Fruit fly (Drosophila melanogaster): ENCODE data around the gene Nek2.
A peak's percentile ranks its signal among the peaks of the same experiment; 100 is the strongest.

Gene Nek2

DNA sequence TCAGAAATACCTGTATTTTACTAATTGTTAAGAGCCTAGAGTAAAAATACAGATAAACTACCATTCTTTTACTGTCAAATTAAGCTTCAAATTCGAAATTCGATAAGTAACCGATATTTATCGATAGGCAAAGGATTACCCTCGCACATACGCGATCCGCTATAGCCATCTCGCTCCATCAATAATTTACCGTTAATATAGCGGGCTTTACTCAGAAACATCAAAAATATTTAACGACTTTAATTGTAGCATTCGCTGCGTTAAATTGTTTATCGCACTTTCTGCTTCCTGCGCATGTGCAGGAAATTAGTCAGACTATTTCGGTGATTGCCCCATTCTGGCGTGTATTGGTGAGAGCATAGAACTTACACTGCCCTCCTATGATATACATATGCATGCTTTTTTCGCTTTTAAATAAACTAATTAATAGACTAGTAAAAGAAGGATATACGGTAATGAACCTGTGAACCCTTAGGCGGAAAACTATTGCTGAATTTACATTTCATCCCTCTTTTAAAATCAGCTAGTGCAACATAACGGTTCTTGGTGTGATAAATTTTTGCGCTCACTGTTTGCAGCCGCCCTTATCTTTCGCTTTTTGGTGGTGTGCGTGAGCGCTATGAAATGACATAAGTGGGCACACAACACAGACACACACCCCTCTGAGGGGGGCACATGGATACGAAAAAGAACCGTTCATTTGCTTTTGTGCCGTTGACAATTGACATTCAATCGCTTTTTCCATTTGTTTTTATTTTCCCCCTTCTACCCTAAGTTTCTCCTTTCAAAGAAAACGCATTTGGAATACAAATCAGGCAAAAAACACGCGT, 17.0 kb upstream of the Nek2 start, which contains the start of the genes dpr14 and spidey (continued):
- TF ChIP-seq OdsH (GFP tag; optimal IDR thresholded peaks at IDR 0.05) (peak; percentile 80), CG8632 (GFP tag; optimal IDR thresholded peaks at IDR 0.05) (peak; percentile 66), CG11902 (GFP tag; optimal IDR thresholded peaks at IDR 0.05) (peak; percentile 37), Met (GFP tag; optimal IDR thresholded peaks at IDR 0.05) (peak; percentile 88), CG8319 (GFP tag; optimal IDR thresholded peaks at IDR 0.05) (peak; percentile 53), CG16779 (tag; optimal IDR thresholded peaks at IDR 0.05) (peak; percentile 54), CG10669 (GFP tag; optimal IDR thresholded peaks at IDR 0.05) (peak; percentile 75), CG11294 (GFP tag; IDR thresholded peaks at IDR 0.05) (peak; percentile 75), CG32006 (GFP tag; optimal IDR thresholded peaks at IDR 0.05) (peak; percentile 84), Eip75B (GFP tag; optimal IDR thresholded peaks at IDR 0.05) (peak; percentile 84), acj6 (GFP tag; optimal IDR thresholded peaks at IDR 0.05) (peak; percentile 75), CG8119 (GFP tag; IDR thresholded peaks at IDR 0.05) (peak; percentile 85), topi (GFP tag; optimal IDR thresholded peaks at IDR 0.05) (peak; percentile 83), lz (GFP tag; optimal IDR thresholded peaks at IDR 0.05) (peak; percentile 82), Eip93F (GFP tag; optimal IDR thresholded peaks at IDR 0.05) (peak; percentile 17), Eip78C (GFP tag) (peak; percentile 96), Ets21C (GFP tag; optimal IDR thresholded peaks at IDR 0.05) (peak; percentile 70)

DNA sequence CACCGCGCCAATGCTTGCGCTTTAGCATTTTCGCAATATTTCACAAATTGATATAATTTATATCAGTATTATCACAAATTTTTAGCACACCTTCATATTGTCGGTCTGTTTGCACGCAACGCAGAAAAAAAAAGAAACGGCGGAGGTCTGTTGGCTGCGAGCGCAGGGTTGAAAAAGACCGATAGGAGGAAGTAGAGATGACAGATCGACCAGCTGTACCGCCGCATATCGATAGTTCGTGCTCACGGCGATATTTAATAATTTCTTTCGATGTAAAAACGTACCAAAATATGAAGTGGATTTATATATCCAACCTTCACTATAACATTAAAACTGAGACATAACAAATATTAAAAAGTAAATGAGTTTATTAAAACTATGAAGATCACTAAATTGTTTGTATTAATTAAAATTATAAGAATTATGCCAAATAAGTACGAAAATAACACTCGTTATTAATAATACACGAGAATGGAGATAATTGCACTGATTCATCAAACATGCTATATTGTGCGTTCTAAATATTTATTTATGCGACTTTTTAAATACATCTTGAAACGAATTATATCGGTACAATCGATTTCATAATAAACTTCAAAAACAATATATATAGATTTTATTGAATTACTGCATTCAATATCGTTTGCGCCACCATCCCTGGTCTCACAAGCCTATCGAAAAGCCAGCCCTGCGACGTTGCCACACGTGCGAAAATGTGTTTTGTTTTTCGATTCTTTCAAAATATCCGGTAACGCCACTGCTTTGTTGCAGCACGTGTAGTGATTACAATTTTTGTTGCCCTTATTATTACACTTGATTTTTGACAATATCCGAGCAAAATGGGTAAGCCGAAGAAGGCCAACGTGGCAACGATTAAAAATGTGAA, 9.9 kb upstream of the Nek2 start, which contains the start of the genes RpS6 and bys:
TSS of gene RpS6 (minus strand) at position 179 of the 886 bp plus-strand sequence.
TSS of gene bys (plus strand) at position 728 of the 886 bp plus-strand sequence.
- peak; percentile 27 for TF ChIP-seq CG6808 (GFP tag; optimal IDR thresholded peaks at IDR 0.05)
- peak; percentile 43 for TF ChIP-seq CG10669 (GFP tag; optimal IDR thresholded peaks at IDR 0.05)
- TF ChIP-seq CG7368 (GFP tag; optimal IDR thresholded peaks at IDR 0.05) = peak; percentile 30
- TF ChIP-seq CG6792 (GFP tag; optimal IDR thresholded peaks at IDR 0.05) = peak; percentile 16
- peak; percentile 38 for TF ChIP-seq CG3032 (tag; optimal IDR thresholded peaks at IDR 0.05)
- TF ChIP-seq cyc (GFP tag; optimal IDR thresholded peaks at IDR 0.05) = peak; percentile 28
- peak; percentile 31 for TF ChIP-seq CG34406 (GFP tag; optimal IDR thresholded peaks at IDR 0.05)
- TF ChIP-seq svp (GFP tag) = peak; percentile 64
- TF ChIP-seq Hr4 (GFP tag; optimal IDR thresholded peaks at IDR 0.05) = no peak
- peak; percentile 59 for TF ChIP-seq esn (GFP tag; optimal IDR thresholded peaks at IDR 0.05)
- peak; percentile 42 for TF ChIP-seq acj6 (GFP tag; optimal IDR thresholded peaks at IDR 0.05)
- no peak for TF ChIP-seq CG4318 (GFP tag; optimal IDR thresholded peaks at IDR 0.05)
- peak; percentile 23 for TF ChIP-seq OdsH (GFP tag; optimal IDR thresholded peaks at IDR 0.05)
- peak; percentile 64 for TF ChIP-seq net (GFP tag; optimal IDR thresholded peaks at IDR 0.05)
- peak; percentile 33 for TF ChIP-seq pdm3 (GFP tag; optimal IDR thresholded peaks at IDR 0.05)
- peak; percentile 6 for TF ChIP-seq CG8319 (GFP tag; optimal IDR thresholded peaks at IDR 0.05)
- peak; percentile 68 for TF ChIP-seq CG3919 (GFP tag; optimal IDR thresholded peaks at IDR 0.05)
- peak; percentile 70 for TF ChIP-seq CG6163 (GFP tag; IDR thresholded peaks at IDR 0.05)
- TF ChIP-seq Ets96B (tag; optimal IDR thresholded peaks at IDR 0.05) = no peak
- no peak for TF ChIP-seq fd59A (GFP tag; optimal IDR thresholded peaks at IDR 0.05)
- TF ChIP-seq topi (GFP tag; optimal IDR thresholded peaks at IDR 0.05) = peak; percentile 36
- TF ChIP-seq Lpt (GFP tag; optimal IDR thresholded peaks at IDR 0.05) = no peak
- TF ChIP-seq CG6854 (GFP tag; optimal IDR thresholded peaks at IDR 0.05) = peak; percentile 83
- no peak for TF ChIP-seq CG11762 (GFP tag; optimal IDR thresholded peaks at IDR 0.05; ENCODE audit: insufficient read depth)
- TF ChIP-seq lz (GFP tag; optimal IDR thresholded peaks at IDR 0.05) = peak; percentile 38
- no peak for TF ChIP-seq CG11902 (GFP tag; optimal IDR thresholded peaks at IDR 0.05)
- TF ChIP-seq Ets21C (GFP tag; optimal IDR thresholded peaks at IDR 0.05) = peak; percentile 2
- TF ChIP-seq CG16779 (tag; optimal IDR thresholded peaks at IDR 0.05) = no peak
- no peak for TF ChIP-seq spab (GFP tag; optimal IDR thresholded peaks at IDR 0.05)
- TF ChIP-seq Eip78C (GFP tag) = peak; percentile 76
- TF ChIP-seq Met (GFP tag; optimal IDR thresholded peaks at IDR 0.05) = peak; percentile 44
- no peak for TF ChIP-seq CG8119 (GFP tag; IDR thresholded peaks at IDR 0.05)
- no peak for TF ChIP-seq Blimp-1 (GFP tag; optimal IDR thresholded peaks at IDR 0.05)
- no peak for TF ChIP-seq dsx (GFP tag; optimal IDR thresholded peaks at IDR 0.05; ENCODE audit: poor library complexity, severe bottlenecking)
- TF ChIP-seq Hr39 (GFP tag; optimal IDR thresholded peaks at IDR 0.05) = peak; percentile 22
- TF ChIP-seq fd85E (GFP tag; optimal IDR thresholded peaks at IDR 0.05) = peak; percentile 21
- TF ChIP-seq CG6276 (GFP tag; optimal IDR thresholded peaks at IDR 0.05) = peak; percentile 47
- no peak for TF ChIP-seq Hr38 (GFP tag; optimal IDR thresholded peaks at IDR 0.05)
- TF ChIP-seq achi (GFP tag; optimal IDR thresholded peaks at IDR 0.05) = peak; percentile 38
- TF ChIP-seq CG8632 (GFP tag; optimal IDR thresholded peaks at IDR 0.05) = peak; percentile 41

Data from whole organism, prepupa.